Fruit fly (Drosophila melanogaster) whole organism, embryonic: ENCODE measurements around the gene Nxf3.
A peak's percentile ranks its signal among the peaks of the same experiment; 100 is the strongest.

ENCODE experiments used
- ATbp ChIP-seq: fragments of 200-800 bp; sonication (Bioruptor generic); optimal IDR thresholded peaks from 2 replicates; lab custom pipeline; 2017; ENCODE audit warnings: missing biosample characterization, mild to moderate bottlenecking, missing genetic modification characterization, missing genetic modification reagents
- Atf6 ChIP-seq: fragments of 200-800 bp; sonication (Bioruptor generic); IDR thresholded peaks from 2 replicates; pipeline ENCODE4 v1.3.6; 2022; ENCODE audit warnings: missing biosample characterization, missing genetic modification characterization
- CG11247 ChIP-seq: fragments of 200-800 bp; sonication (Bioruptor generic); IDR thresholded peaks from 2 replicates; pipeline ENCODE4 v1.3.6; 2022; ENCODE audit warnings: missing biosample characterization, missing genetic modification characterization
- CG1233 ChIP-seq: fragments of 200-800 bp; sonication (Bioruptor generic); optimal IDR thresholded peaks from 4 replicates; lab custom pipeline; 2018; ENCODE audit warnings: missing biosample characterization, mild to moderate bottlenecking, missing genetic modification characterization
- CG15601 ChIP-seq: fragments of 200-800 bp; sonication (Bioruptor generic); optimal IDR thresholded peaks from 3 replicates; lab custom pipeline; 2019; ENCODE audit warnings: missing biosample characterization, mild to moderate bottlenecking, missing genetic modification characterization, moderate library complexity
- CG1602 ChIP-seq: fragments of 200-800 bp; sonication (Bioruptor generic); optimal IDR thresholded peaks from 3 replicates; lab custom pipeline; 2016; ENCODE audit warnings: missing biosample characterization, missing genetic modification characterization
- CG17912 ChIP-seq: fragments of 200-800 bp; sonication (Bioruptor generic); optimal IDR thresholded peaks from 2 replicates; lab custom pipeline; 2018; ENCODE audit warnings: missing biosample characterization, mild to moderate bottlenecking, missing genetic modification characterization
- CG18476 ChIP-seq: fragments of 200-800 bp; sonication (Bioruptor generic); optimal IDR thresholded peaks from 2 replicates; lab custom pipeline; 2016; ENCODE audit warnings: missing biosample characterization, mild to moderate bottlenecking, missing genetic modification characterization
- CG2129 ChIP-seq: fragments of 200-800 bp; sonication (Bioruptor generic); IDR thresholded peaks from 2 replicates; pipeline ENCODE4 v1.3.6; 2022; ENCODE audit warnings: missing biosample characterization, missing genetic modification characterization; ENCODE audit not compliant: partially characterized antibody
- CG30431 ChIP-seq: fragments of 200-800 bp; sonication (Bioruptor generic); optimal IDR thresholded peaks from 2 replicates; lab custom pipeline; 2017; ENCODE audit warnings: missing biosample characterization, missing genetic modification characterization
- CG31365 ChIP-seq: fragments of 200-800 bp; sonication (Bioruptor generic); optimal IDR thresholded peaks from 2 replicates; lab custom pipeline; 2018; ENCODE audit warnings: missing biosample characterization, mild to moderate bottlenecking, missing genetic modification characterization
- CG3838 ChIP-seq: fragments of 200-800 bp; sonication (Bioruptor generic); optimal IDR thresholded peaks from 3 replicates; lab custom pipeline; 2016; ENCODE audit warnings: missing biosample characterization, missing genetic modification characterization
- CG4820 ChIP-seq: fragments of 200-800 bp; sonication (Bioruptor generic); optimal IDR thresholded peaks from 3 replicates; lab custom pipeline; 2016; ENCODE audit warnings: missing biosample characterization, missing genetic modification characterization
- CG5245 ChIP-seq: fragments of 200-800 bp; sonication (Bioruptor generic); optimal IDR thresholded peaks from 3 replicates; lab custom pipeline; 2016; ENCODE audit warnings: missing biosample characterization, missing genetic modification characterization
- CG7556 ChIP-seq: fragments of 200-800 bp; sonication (Bioruptor generic); optimal IDR thresholded peaks from 2 replicates; lab custom pipeline; 2017; ENCODE audit warnings: missing biosample characterization, mild to moderate bottlenecking, missing genetic modification characterization
- CG7839 ChIP-seq: fragments of 200-800 bp; sonication (Bioruptor generic); optimal IDR thresholded peaks from 3 replicates; lab custom pipeline; 2018; ENCODE audit warnings: missing biosample characterization, mild to moderate bottlenecking, missing genetic modification characterization, moderate library complexity
- CG9727 ChIP-seq: fragments of 200-800 bp; sonication (Bioruptor generic); optimal IDR thresholded peaks from 3 replicates; lab custom pipeline; 2017; ENCODE audit warnings: missing biosample characterization, mild to moderate bottlenecking, missing genetic modification characterization
- Dfd ChIP-seq, 2 experiments: fragments of >200 bp; optimal IDR thresholded peaks; 2 replicates each; lab custom pipeline; 2017; ENCODE audit warnings: missing biosample characterization in 2 of 2, missing genetic modification characterization in 2 of 2
- Elba2 ChIP-seq: fragments of 200-800 bp; sonication (Bioruptor generic); optimal IDR thresholded peaks from 3 replicates; lab custom pipeline; 2016; ENCODE audit warnings: missing biosample characterization, missing genetic modification characterization
- Ets65A ChIP-seq: fragments of 200-800 bp; sonication (Bioruptor generic); peaks from one replicate; lab custom pipeline; 2016; ENCODE audit warnings: missing biosample characterization, missing genetic modification characterization
- Hr78 ChIP-seq, 2 experiments: fragments of 200-800 bp in 1 of 2; fragments of >200 bp in 1 of 2; sonication (Bioruptor generic) in 1 of 2; optimal IDR thresholded peaks; 2 replicates each; lab custom pipeline; 2017 to 2019; ENCODE audit warnings: missing biosample characterization in 2 of 2, missing genetic modification characterization in 2 of 2, mild to moderate bottlenecking in 1 of 2, moderate library complexity in 1 of 2
- NK7.1 ChIP-seq: fragments of 200-800 bp; sonication (Bioruptor generic); optimal IDR thresholded peaks from 3 replicates; lab custom pipeline; 2016; ENCODE audit warnings: missing biosample characterization, missing genetic modification characterization
- Opbp ChIP-seq: fragments of 200-800 bp; sonication (Bioruptor generic); IDR thresholded peaks from 3 replicates; pipeline ENCODE4 v1.3.6; 2022; ENCODE audit warnings: missing biosample characterization, missing genetic modification characterization; ENCODE audit not compliant: partially characterized antibody
- Side ChIP-seq: fragments of 200-800 bp; sonication (Bioruptor generic); optimal IDR thresholded peaks from 2 replicates; lab custom pipeline; 2016; ENCODE audit warnings: missing biosample characterization, missing genetic modification characterization
- Sin3A ChIP-seq: fragments of >200 bp; optimal IDR thresholded peaks from 2 replicates; lab custom pipeline; 2018
- Sry-β ChIP-seq: fragments of 200-800 bp; sonication (Bioruptor generic); optimal IDR thresholded peaks from 2 replicates; lab custom pipeline; 2018; ENCODE audit warnings: missing biosample characterization, mild to moderate bottlenecking, missing genetic modification characterization, moderate library complexity
- Ssrp ChIP-seq: fragments of 200-800 bp; sonication (Bioruptor generic); optimal IDR thresholded peaks from 2 replicates; lab custom pipeline; 2018; ENCODE audit warnings: missing biosample characterization, mild to moderate bottlenecking, missing genetic modification characterization, moderate library complexity
- Taf1 ChIP-seq: fragments of 200-800 bp; sonication (Bioruptor generic); IDR thresholded peaks from 2 replicates; pipeline ENCODE4 v1.3.6; 2022; ENCODE audit warnings: missing biosample characterization, missing genetic modification characterization
- Trl ChIP-seq, 3 experiments: fragments of >200 bp in 2 of 3; fragments of 200-800 bp in 1 of 3; sonication (Bioruptor generic) in 1 of 3; optimal IDR thresholded peaks; 2 replicates in 1 of 3; 3 replicates in 2 of 3; lab custom pipeline; 2016 to 2017; ENCODE audit warnings: missing biosample characterization in 1 of 3, missing genetic modification characterization in 1 of 3
- ab ChIP-seq: fragments of 200-800 bp; sonication (Bioruptor generic); optimal IDR thresholded peaks from 2 replicates; lab custom pipeline; 2016; ENCODE audit warnings: missing biosample characterization, missing genetic modification characterization
- ash1 ChIP-seq: fragments of 200-800 bp; sonication (Bioruptor generic); optimal IDR thresholded peaks from 2 replicates; lab custom pipeline; 2018; ENCODE audit warnings: missing biosample characterization, mild to moderate bottlenecking, missing genetic modification characterization
- ato ChIP-seq: fragments of 200-800 bp; sonication (Bioruptor generic); IDR thresholded peaks from 2 replicates; pipeline ENCODE4 v1.3.6; 2022; ENCODE audit warnings: missing biosample characterization, missing genetic modification characterization; ENCODE audit not compliant: partially characterized antibody
- crol ChIP-seq: fragments of 200-800 bp; sonication (Bioruptor generic); IDR thresholded peaks from 2 replicates; pipeline ENCODE4 v1.3.6; 2022; ENCODE audit warnings: missing biosample characterization, missing genetic modification characterization
- dati ChIP-seq: fragments of 200-800 bp; sonication (Bioruptor generic); IDR thresholded peaks from 2 replicates; pipeline ENCODE4 v1.3.6; 2022; ENCODE audit warnings: missing biosample characterization, missing genetic modification characterization
- ems ChIP-seq: fragments of 200-800 bp; sonication (Bioruptor generic); optimal IDR thresholded peaks from 3 replicates; lab custom pipeline; 2016; ENCODE audit warnings: missing biosample characterization, missing genetic modification characterization
- eve ChIP-seq, 2 experiments: fragments of >200 bp; optimal IDR thresholded peaks; 2 replicates each; lab custom pipeline; 2017; ENCODE audit warnings: missing biosample characterization in 2 of 2, missing genetic modification characterization in 2 of 2
- gt ChIP-seq: fragments of 200-800 bp; sonication (Bioruptor generic); IDR thresholded peaks from 2 replicates; pipeline ENCODE4 v1.3.6; 2022; ENCODE audit warnings: missing biosample characterization, missing genetic modification characterization
- h ChIP-seq: fragments of >200 bp; optimal IDR thresholded peaks from 2 replicates; lab custom pipeline; 2017
- lov ChIP-seq, 2 experiments: fragments of 200-800 bp in 1 of 2; fragments of >200 bp in 1 of 2; sonication (Bioruptor generic) in 1 of 2; IDR thresholded peaks in 1 of 2; optimal IDR thresholded peaks in 1 of 2; 2 replicates in 1 of 2; 3 replicates in 1 of 2; pipeline versions ENCODE4 v1.3.6 to Lab custom; 2017 to 2022; ENCODE audit warnings: missing biosample characterization in 1 of 2, missing genetic modification characterization in 1 of 2
- p53 ChIP-seq: fragments of 200-800 bp; sonication (Bioruptor generic); optimal IDR thresholded peaks from 2 replicates; lab custom pipeline; 2016; ENCODE audit warnings: missing biosample characterization, missing genetic modification characterization
- pb ChIP-seq: fragments of 200-800 bp; sonication (Bioruptor generic); optimal IDR thresholded peaks from 3 replicates; lab custom pipeline; 2016; ENCODE audit warnings: missing biosample characterization, missing genetic modification characterization
- pum ChIP-seq: fragments of 200-800 bp; sonication (Bioruptor generic); optimal IDR thresholded peaks from 2 replicates; lab custom pipeline; 2016; ENCODE audit warnings: missing biosample characterization, missing genetic modification characterization
- schlank ChIP-seq: fragments of 200-800 bp; sonication (Bioruptor generic); optimal IDR thresholded peaks from 2 replicates; lab custom pipeline; 2018; ENCODE audit warnings: missing biosample characterization, mild to moderate bottlenecking, missing genetic modification characterization
- scrt ChIP-seq: fragments of 200-800 bp; sonication (Bioruptor generic); optimal IDR thresholded peaks from 2 replicates; lab custom pipeline; 2018; ENCODE audit warnings: missing biosample characterization, mild to moderate bottlenecking, missing genetic modification characterization, moderate library complexity
- seq ChIP-seq: fragments of 200-800 bp; sonication (Bioruptor generic); IDR thresholded peaks from 2 replicates; pipeline ENCODE4 v1.3.6; 2022; ENCODE audit warnings: missing biosample characterization, missing genetic modification characterization
- tio ChIP-seq: fragments of 200-800 bp; sonication (Bioruptor generic); optimal IDR thresholded peaks from 2 replicates; lab custom pipeline; 2017; ENCODE audit warnings: missing biosample characterization, missing genetic modification characterization, inconsistent platforms
- vvl ChIP-seq: fragments of 200-800 bp; sonication (Bioruptor generic); IDR thresholded peaks from 2 replicates; pipeline ENCODE4 v1.3.6; 2022; ENCODE audit warnings: missing biosample characterization, missing genetic modification characterization
- zf30C ChIP-seq: fragments of 200-800 bp; sonication (Bioruptor generic); optimal IDR thresholded peaks from 3 replicates; lab custom pipeline; 2018; ENCODE audit warnings: missing biosample characterization, mild to moderate bottlenecking, missing genetic modification characterization

The Nxf3 gene

dm6 chr3L:13993742-13994719 lies 29.0 kb downstream of the Nxf3 start, which contains the start of gene CtsK1 (continued):
- peak; percentile 12 for TF ChIP-seq CG9727 (GFP tag; lab: Kevin White, UChicago)
- TF ChIP-seq ab (GFP tag; lab: Kevin White, UChicago): no peak
- TF ChIP-seq Side (GFP tag; lab: Kevin White, UChicago): no peak
- TF ChIP-seq CG7839: peak; percentile 44
- no peak for TF ChIP-seq schlank
- TF ChIP-seq ATbp: peak; percentile 4
- TF ChIP-seq Elba2: no peak
- TF ChIP-seq Sin3A (lab: Kevin White, UChicago): no peak
- TF ChIP-seq Opbp (GFP tag; lab: Robert Waterston, UW): 0 out of 3 replicates have a peak, but pooled peaks have one; percentile 33
- no peak for TF ChIP-seq CG1602 (GFP tag; lab: Kevin White, UChicago)
- peak; percentile 51; the same call in 1 of the 2 replicates for TF ChIP-seq CG11247 (GFP tag; lab: Robert Waterston, UW)
- TF ChIP-seq CG3838 (GFP tag; lab: Kevin White, UChicago): no peak
- no peak for TF ChIP-seq h (lab: Kevin White, UChicago)
- no peak for TF ChIP-seq scrt (GFP tag; lab: Kevin White, UChicago)
- no peak for TF ChIP-seq CG17912 (GFP tag; lab: Kevin White, UChicago)
- peak; percentile 23; the same call in 1 of the 2 replicates for TF ChIP-seq Taf1 (GFP tag; lab: Robert Waterston, UW)
- no peak for TF ChIP-seq CG5245 (GFP tag; lab: Kevin White, UChicago)
- no peak for TF ChIP-seq p53 (GFP tag; lab: Kevin White, UChicago)
- TF ChIP-seq ash1 (GFP tag; lab: Kevin White, UChicago): no peak
- no peak for TF ChIP-seq CG7556 (GFP tag; lab: Kevin White, UChicago)
- TF ChIP-seq Ssrp: no peak
- no peak for TF ChIP-seq tio (GFP tag; lab: Kevin White, UChicago)
- TF ChIP-seq seq: no peak
- TF ChIP-seq Sry-β (GFP tag; lab: Kevin White, UChicago): no peak
- TF ChIP-seq crol (GFP tag; lab: Robert Waterston, UW): no peak
- TF ChIP-seq CG2129 (GFP tag; lab: Robert Waterston, UW): 0 out of 2 replicates have a peak, but pooled peaks have one; percentile 12
- TF ChIP-seq Ets65A (GFP tag; lab: Kevin White, UChicago): no peak
- no peak for TF ChIP-seq ato (GFP tag; lab: Robert Waterston, UW)
- TF ChIP-seq dati (GFP tag; lab: Robert Waterston, UW): 0 out of 2 replicates have a peak, but pooled peaks have one; percentile 4
- TF ChIP-seq pb (GFP tag; lab: Kevin White, UChicago): no peak
- no peak for TF ChIP-seq CG1233 (GFP tag; lab: Kevin White, UChicago)
- TF ChIP-seq eve (GFP tag; optimal IDR thresholded peaks at IDR 0.05; lab: Kevin White, UChicago): no peak
- peak; percentile 62 for TF ChIP-seq vvl (GFP tag; lab: Robert Waterston, UW)
- TF ChIP-seq lov (optimal IDR thresholded peaks at IDR 0.05; lab: Kevin White, UChicago): no peak
- TF ChIP-seq lov (GFP tag; IDR thresholded peaks at IDR 0.05; lab: Robert Waterston, UW): no peak
- TF ChIP-seq zf30C (GFP tag; lab: Kevin White, UChicago): no peak
- TF ChIP-seq Trl (optimal IDR thresholded peaks at IDR 0.05; lab: Kevin White, UChicago): no peak
- TF ChIP-seq Trl (GFP tag; optimal IDR thresholded peaks at IDR 0.05; lab: Kevin White, UChicago): no peak
- TF ChIP-seq gt (GFP tag; lab: Robert Waterston, UW): no peak
- TF ChIP-seq Hr78 (GFP tag; optimal IDR thresholded peaks at IDR 0.05; lab: Kevin White, UChicago): no peak
- no peak for TF ChIP-seq CG30431 (GFP tag; lab: Kevin White, UChicago)
- TF ChIP-seq Atf6 (GFP tag; lab: Robert Waterston, UW): 0 out of 2 replicates have a peak, but pooled peaks have one; percentile 42
- TF ChIP-seq CG31365 (tag; lab: Kevin White, UChicago): no peak
- no peak for TF ChIP-seq pum
- TF ChIP-seq Dfd (GFP tag; optimal IDR thresholded peaks at IDR 0.05; lab: Kevin White, UChicago): no peak
- TF ChIP-seq CG18476 (GFP tag; lab: Kevin White, UChicago): no peak
- TF ChIP-seq ems (GFP tag; lab: Kevin White, UChicago): no peak
- no peak for TF ChIP-seq CG4820 (GFP tag; lab: Kevin White, UChicago)
- peak; percentile 23 for TF ChIP-seq CG15601 (tag; lab: Kevin White, UChicago)
- TF ChIP-seq NK7.1: no peak
